Fruit fly (Drosophila melanogaster) whole organism, embryonic: Measurements from ENCODE around the gene CG43814.

Experiments
- Atf-2 ChIP-seq: fragments of 200-800 bp; sonication (Bioruptor generic); optimal IDR thresholded peaks from 2 replicates; lab custom pipeline; 2016; ENCODE audit warnings: missing biosample characterization, missing genetic modification characterization
- B-H1 ChIP-seq: fragments of 200-800 bp; sonication (Bioruptor generic); IDR thresholded peaks from 3 replicates; pipeline ENCODE4 v1.3.6; 2022; ENCODE audit warnings: missing biosample characterization, missing genetic modification characterization
- BtbVII ChIP-seq: fragments of 200-800 bp; sonication (Bioruptor generic); optimal IDR thresholded peaks from 3 replicates; lab custom pipeline; 2017; ENCODE audit warnings: missing biosample characterization, mild to moderate bottlenecking, missing genetic modification characterization
- CG10431 ChIP-seq: fragments of 200-800 bp; sonication (Bioruptor generic); optimal IDR thresholded peaks from 3 replicates; lab custom pipeline; 2018; ENCODE audit warnings: missing biosample characterization, mild to moderate bottlenecking, missing genetic modification characterization
- CG11398 ChIP-seq: fragments of 200-800 bp; sonication (Bioruptor generic); optimal IDR thresholded peaks from 2 replicates; lab custom pipeline; 2016; ENCODE audit warnings: missing biosample characterization, missing genetic modification characterization
- CG11456 ChIP-seq: fragments of 200-800 bp; sonication (Bioruptor generic); IDR thresholded peaks from 3 replicates; pipeline ENCODE4 v1.3.6; 2022; ENCODE audit warnings: missing biosample characterization, missing genetic modification characterization
- CG14014 ChIP-seq: fragments of 200-800 bp; sonication (Bioruptor generic); IDR thresholded peaks from 2 replicates; pipeline ENCODE4 v1.3.6; 2022; ENCODE audit warnings: missing biosample characterization, missing genetic modification characterization
- CG14710 ChIP-seq: fragments of 200-800 bp; sonication (Bioruptor generic); optimal IDR thresholded peaks from 3 replicates; lab custom pipeline; 2019; ENCODE audit warnings: missing biosample characterization, mild to moderate bottlenecking, missing genetic modification characterization, moderate library complexity
- CG15073 ChIP-seq: fragments of 200-800 bp; sonication (Bioruptor generic); optimal IDR thresholded peaks from 2 replicates; lab custom pipeline; 2016; ENCODE audit warnings: missing biosample characterization, missing genetic modification characterization
- CG15601 ChIP-seq: fragments of 200-800 bp; sonication (Bioruptor generic); optimal IDR thresholded peaks from 3 replicates; lab custom pipeline; 2019; ENCODE audit warnings: missing biosample characterization, mild to moderate bottlenecking, missing genetic modification characterization, moderate library complexity
- CG17186 ChIP-seq: fragments of 200-800 bp; sonication (Bioruptor generic); optimal IDR thresholded peaks from 3 replicates; lab custom pipeline; 2017; ENCODE audit warnings: missing biosample characterization, missing genetic modification reagents, missing genetic modification characterization
- CG17612 ChIP-seq: fragments of 200-800 bp; sonication (Bioruptor generic); IDR thresholded peaks from 2 replicates; pipeline ENCODE4 v1.3.6; 2022; ENCODE audit warnings: missing biosample characterization, missing genetic modification characterization
- CG18476 ChIP-seq: fragments of 200-800 bp; sonication (Bioruptor generic); optimal IDR thresholded peaks from 2 replicates; lab custom pipeline; 2016; ENCODE audit warnings: missing biosample characterization, mild to moderate bottlenecking, missing genetic modification characterization
- CG18764 ChIP-seq: fragments of 200-800 bp; sonication (Bioruptor generic); optimal IDR thresholded peaks from 3 replicates; lab custom pipeline; 2016; ENCODE audit warnings: missing biosample characterization, missing genetic modification characterization
- CG31365 ChIP-seq: fragments of 200-800 bp; sonication (Bioruptor generic); optimal IDR thresholded peaks from 2 replicates; lab custom pipeline; 2018; ENCODE audit warnings: missing biosample characterization, mild to moderate bottlenecking, missing genetic modification characterization
- CG34224 ChIP-seq: fragments of 200-800 bp; sonication (Bioruptor generic); IDR thresholded peaks from 3 replicates; pipeline ENCODE4 v1.3.6; 2022; ENCODE audit warnings: missing biosample characterization, missing genetic modification characterization; ENCODE audit not compliant: partially characterized antibody
- CG3726 ChIP-seq: fragments of 200-800 bp; sonication (Bioruptor generic); IDR thresholded peaks from 3 replicates; pipeline ENCODE4, ENCODE4 v1.3.6; 2022; ENCODE audit warnings: missing biosample characterization, missing genetic modification characterization
- CG7745 ChIP-seq: fragments of 200-800 bp; sonication (Bioruptor generic); optimal IDR thresholded peaks from 2 replicates; lab custom pipeline; 2018; ENCODE audit warnings: missing biosample characterization, mild to moderate bottlenecking, missing genetic modification characterization, moderate library complexity
- CG7928 ChIP-seq: fragments of 200-800 bp; sonication (Bioruptor generic); optimal IDR thresholded peaks from 2 replicates; lab custom pipeline; 2017; ENCODE audit warnings: missing biosample characterization, mild to moderate bottlenecking, missing genetic modification characterization
- CG7963 ChIP-seq: fragments of 200-800 bp; sonication (Bioruptor generic); IDR thresholded peaks from 3 replicates; pipeline ENCODE4 v1.3.6; 2022; ENCODE audit warnings: missing biosample characterization, missing genetic modification characterization; ENCODE audit not compliant: partially characterized antibody
- CG8388 ChIP-seq: fragments of 200-800 bp; sonication (Bioruptor generic); optimal IDR thresholded peaks from 2 replicates; lab custom pipeline; 2019; ENCODE audit warnings: missing biosample characterization, mild to moderate bottlenecking, missing genetic modification characterization, moderate library complexity
- Dfd ChIP-seq, 2 experiments: fragments of >200 bp; optimal IDR thresholded peaks; 2 replicates each; lab custom pipeline; 2017; ENCODE audit warnings: missing biosample characterization in 2 of 2, missing genetic modification characterization in 2 of 2
- Dip3 ChIP-seq: fragments of 200-800 bp; sonication (Bioruptor generic); optimal IDR thresholded peaks from 3 replicates; lab custom pipeline; 2016; ENCODE audit warnings: missing biosample characterization, missing genetic modification characterization
- Doc2 ChIP-seq: fragments of 200-800 bp; sonication (Bioruptor generic); IDR thresholded peaks from 2 replicates; pipeline ENCODE4 v1.3.6; 2022; ENCODE audit warnings: missing biosample characterization, missing genetic modification characterization
- Gug ChIP-seq: fragments of 200-800 bp; sonication (Bioruptor generic); IDR thresholded peaks from 4 replicates; pipeline ENCODE4 v1.3.6; 2022; ENCODE audit warnings: missing biosample characterization, missing genetic modification characterization
- HLH3B ChIP-seq: fragments of 200-800 bp; sonication (Bioruptor generic); IDR thresholded peaks from 2 replicates; pipeline ENCODE4 v1.3.6; 2022; ENCODE audit warnings: missing biosample characterization, missing genetic modification characterization
- HLH54F ChIP-seq: fragments of 200-800 bp; sonication (Bioruptor generic); optimal IDR thresholded peaks from 3 replicates; lab custom pipeline; 2016; ENCODE audit warnings: missing biosample characterization, missing genetic modification characterization
- Lim3 ChIP-seq: fragments of 200-800 bp; sonication (Bioruptor generic); IDR thresholded peaks from 2 replicates; pipeline ENCODE4 v1.3.6; 2022; ENCODE audit warnings: missing biosample characterization, missing genetic modification characterization
- Lpt ChIP-seq: fragments of >200 bp; optimal IDR thresholded peaks from 2 replicates; lab custom pipeline; 2018; ENCODE audit warnings: missing biosample characterization, missing genetic modification characterization
- MBD-R2 ChIP-seq: fragments of 200-800 bp; sonication (Bioruptor generic); IDR thresholded peaks from 2 replicates; pipeline ENCODE4 v1.3.6; 2022; ENCODE audit warnings: missing biosample characterization, missing genetic modification characterization
- Mad ChIP-seq: fragments of 200-800 bp; sonication (Bioruptor generic); optimal IDR thresholded peaks from 2 replicates; lab custom pipeline; 2016; ENCODE audit warnings: missing biosample characterization, missing genetic modification characterization
- Neu2 ChIP-seq: fragments of 200-800 bp; sonication (Bioruptor generic); optimal IDR thresholded peaks from 3 replicates; lab custom pipeline; 2016; ENCODE audit warnings: missing biosample characterization, missing genetic modification characterization, borderline replicate concordance
- Nf-YA ChIP-seq: fragments of 200-800 bp; sonication (Bioruptor generic); IDR thresholded peaks from 2 replicates; pipeline ENCODE4 v1.3.6; 2022; ENCODE audit warnings: missing biosample characterization, missing genetic modification characterization
- NfI ChIP-seq: fragments of 200-800 bp; sonication (Bioruptor generic); optimal IDR thresholded peaks from 3 replicates; lab custom pipeline; 2018; ENCODE audit warnings: missing biosample characterization, mild to moderate bottlenecking, missing genetic modification characterization, moderate library complexity
- cad ChIP-seq: fragments of >200 bp; optimal IDR thresholded peaks from 2 replicates; lab custom pipeline; 2017; ENCODE audit warnings: missing biosample characterization, missing genetic modification characterization
- cg ChIP-seq: fragments of 200-800 bp; sonication (Bioruptor generic); optimal IDR thresholded peaks from 3 replicates; lab custom pipeline; 2019; ENCODE audit warnings: missing biosample characterization, mild to moderate bottlenecking, missing genetic modification characterization, moderate library complexity
- croc ChIP-seq: fragments of 200-800 bp; sonication (Bioruptor generic); conservative IDR thresholded peaks from 3 replicates; pipeline ENCODE4 v1.3.6; 2022; ENCODE audit warnings: missing biosample characterization, missing genetic modification characterization
- ewg ChIP-seq: fragments of 200-800 bp; sonication (Bioruptor generic); optimal IDR thresholded peaks from 3 replicates; lab custom pipeline; 2017; ENCODE audit warnings: mild to moderate bottlenecking, missing biosample characterization, missing genetic modification reagents, missing genetic modification characterization
- knrl ChIP-seq: fragments of 200-800 bp; sonication (Bioruptor generic); IDR thresholded peaks from 3 replicates; pipeline ENCODE4 v1.3.6; 2022; ENCODE audit warnings: missing biosample characterization, missing genetic modification characterization; ENCODE audit not compliant: partially characterized antibody
- mld ChIP-seq: fragments of 200-800 bp; sonication (Bioruptor generic); IDR thresholded peaks from 3 replicates; pipeline ENCODE4 v1.3.6; 2022; ENCODE audit warnings: missing biosample characterization, missing genetic modification characterization; ENCODE audit not compliant: partially characterized antibody
- nmo ChIP-seq: fragments of 200-800 bp; sonication (Bioruptor generic); optimal IDR thresholded peaks from 2 replicates; lab custom pipeline; 2018; ENCODE audit warnings: missing biosample characterization, mild to moderate bottlenecking, missing genetic modification characterization, moderate library complexity
- nom ChIP-seq: fragments of 200-800 bp; sonication (Bioruptor generic); optimal IDR thresholded peaks from 2 replicates; lab custom pipeline; 2017; ENCODE audit warnings: missing biosample characterization, missing genetic modification characterization, mild to moderate bottlenecking, moderate library complexity, missing genetic modification reagents
- odd ChIP-seq: fragments of 200-800 bp; sonication (Bioruptor generic); optimal IDR thresholded peaks from 2 replicates; lab custom pipeline; 2017; ENCODE audit warnings: missing biosample characterization, mild to moderate bottlenecking, missing genetic modification characterization
- otp ChIP-seq: fragments of 200-800 bp; sonication (Bioruptor generic); IDR thresholded peaks from 3 replicates; pipeline ENCODE4, ENCODE4 v1.3.6; 2022; ENCODE audit warnings: missing biosample characterization, missing genetic modification characterization
- salm ChIP-seq: fragments of 200-800 bp; sonication (Bioruptor generic); optimal IDR thresholded peaks from 2 replicates; lab custom pipeline; 2018; ENCODE audit warnings: missing biosample characterization, mild to moderate bottlenecking, missing genetic modification characterization
- sima ChIP-seq: fragments of 200-800 bp; sonication (Bioruptor generic); optimal IDR thresholded peaks from 2 replicates; lab custom pipeline; 2016; ENCODE audit warnings: missing biosample characterization, missing genetic modification characterization
- sr ChIP-seq: fragments of 200-800 bp; sonication (Bioruptor generic); IDR thresholded peaks from 3 replicates; pipeline ENCODE4 v1.3.6; 2022; ENCODE audit warnings: missing biosample characterization, missing genetic modification characterization
- stwl ChIP-seq: fragments of 200-800 bp; sonication (Bioruptor generic); optimal IDR thresholded peaks from 3 replicates; lab custom pipeline; 2018; ENCODE audit warnings: missing biosample characterization, mild to moderate bottlenecking, missing genetic modification characterization, moderate library complexity
- unpg ChIP-seq: fragments of 200-800 bp; sonication (Bioruptor generic); optimal IDR thresholded peaks from 3 replicates; lab custom pipeline; 2018; ENCODE audit warnings: missing biosample characterization, mild to moderate bottlenecking, missing genetic modification characterization, moderate library complexity

CG43814 gene

DNA sequence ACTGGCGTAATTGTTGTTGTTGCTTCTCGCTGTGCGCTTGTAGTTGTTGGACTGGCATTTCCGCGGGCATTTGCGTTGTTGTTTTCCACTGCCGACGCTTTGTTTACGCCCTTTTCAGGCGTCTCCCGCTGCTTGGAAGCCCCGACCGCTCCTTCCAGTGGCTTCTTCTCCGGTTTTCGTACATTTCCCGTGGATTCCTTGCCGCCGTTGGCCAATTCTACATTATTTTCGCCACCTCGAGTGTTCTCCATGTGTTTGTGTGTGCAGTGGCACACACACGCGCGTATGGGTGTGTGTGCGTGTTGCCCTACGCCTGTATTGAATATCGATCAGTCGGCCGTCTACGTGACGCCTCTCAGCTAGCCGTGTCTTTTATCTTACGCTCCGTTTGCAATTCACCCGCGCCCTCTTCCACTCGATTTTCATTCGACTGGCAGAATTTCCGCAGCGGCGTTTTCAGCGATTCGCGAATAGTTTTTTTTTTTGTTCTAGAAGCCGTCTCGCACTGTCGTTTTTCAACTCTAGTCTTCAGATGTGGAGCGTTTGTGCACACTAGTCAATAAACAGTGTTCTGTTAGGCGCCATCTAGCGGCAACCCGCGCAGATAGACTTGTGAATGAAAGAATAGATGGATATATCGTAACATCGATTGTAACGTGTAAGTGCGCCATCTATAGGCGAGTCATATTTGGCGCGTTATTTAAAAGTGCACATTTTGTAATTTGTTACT lies 34.2 kb upstream of the CG43814 start, which contains the start of gene CG10600 (continued):
- TF ChIP-seq CG17612 (GFP tag; lab: Robert Waterston, UW) (peak; percentile 43; the same call in 1 of the 2 replicates), B-H1 (GFP tag; lab: Robert Waterston, UW) (peak; percentile 33; the same call in 1 of the 3 replicates), Gug (GFP tag; lab: Robert Waterston, UW) (peak; percentile 66; the same call in 3 of the 4 replicates), Lim3 (GFP tag; lab: Robert Waterston, UW) (no peak), CG34224 (peak; percentile 88; the same call in 2 of the 3 replicates), knrl (GFP tag; lab: Robert Waterston, UW) (peak; percentile 85), CG18476 (GFP tag; lab: Kevin White, UChicago) (peak; percentile 75), Neu2 (GFP tag; lab: Kevin White, UChicago) (no peak), CG7963 (peak; percentile 72), CG11456 (GFP tag; lab: Robert Waterston, UW) (peak; percentile 92), CG17186 (GFP tag; lab: Kevin White, UChicago) (peak; percentile 87), cg (peak; percentile 99), CG10431 (GFP tag; lab: Kevin White, UChicago) (peak; percentile 35), Nf-YA (GFP tag; lab: Robert Waterston, UW) (no peak), unpg (GFP tag; lab: Kevin White, UChicago) (peak; percentile 65), otp (peak; percentile 75; the same call in 2 of the 3 replicates), mld (GFP tag; lab: Robert Waterston, UW) (peak; percentile 54; the same call in 1 of the 3 replicates), Dip3 (GFP tag; lab: Kevin White, UChicago) (peak; percentile 91), CG8388 (no peak), Dfd (GFP tag; optimal IDR thresholded peaks at IDR 0.05; lab: Kevin White, UChicago) (no peak), sr (0 out of 3 replicates have a peak, but pooled peaks have one; percentile 11), Mad (GFP tag; lab: Kevin White, UChicago) (peak; percentile 90), CG14014 (GFP tag; lab: Robert Waterston, UW) (peak; percentile 55), CG15073 (no peak), CG7928 (GFP tag; lab: Kevin White, UChicago) (peak; percentile 58), nom (peak; percentile 54), Doc2 (0 out of 2 replicates have a peak, but pooled peaks have one; percentile 47), CG31365 (tag; lab: Kevin White, UChicago) (peak; percentile 67), sima (GFP tag; lab: Kevin White, UChicago) (peak; percentile 34), CG15601 (peak; percentile 78), croc (GFP tag; lab: Robert Waterston, UW) (no peak), salm (tag; lab: Kevin White, UChicago) (no peak), CG7745 (tag; lab: Kevin White, UChicago) (no peak), CG18764 (GFP tag; lab: Kevin White, UChicago) (peak; percentile 81), stwl (peak; percentile 95), CG3726 (GFP tag; lab: Robert Waterston, UW) (no peak), HLH3B (peak; percentile 59), ewg (GFP tag; lab: Kevin White, UChicago) (peak; percentile 62), HLH54F (GFP tag; lab: Kevin White, UChicago) (peak; percentile 90), NfI (peak; percentile 86), BtbVII (GFP tag; lab: Kevin White, UChicago) (peak; percentile 79), CG14710 (tag; lab: Kevin White, UChicago) (peak; percentile 94), Atf-2 (GFP tag; lab: Kevin White, UChicago) (peak; percentile 74), Lpt (no peak), cad (GFP tag; lab: Kevin White, UChicago) (no peak), odd (GFP tag; lab: Kevin White, UChicago) (peak; percentile 36), MBD-R2 (GFP tag; lab: Robert Waterston, UW) (peak; percentile 86), nmo (GFP tag; lab: Kevin White, UChicago) (peak; percentile 62), CG11398 (GFP tag; lab: Kevin White, UChicago) (peak; percentile 77)
